Worm (Caenorhabditis elegans) whole organism, early embryonic: ENCODE results near the gene dpl-1.

Experiments
- ama-1 ChIP-seq: fragments of 150-350 bp; optimal IDR thresholded peaks from 2 replicates; lab custom pipeline; 2014
- ceh-36 ChIP-seq: sonication (generic microtip); optimal IDR thresholded peaks from 2 replicates; lab custom pipeline; 2016; ENCODE audit warnings: missing genetic modification characterization, inconsistent platforms, missing compliant biosample characterization
- flt-1 ChIP-seq: fragments of 200-800 bp; sonication (Bioruptor generic); IDR thresholded peaks from 2 replicates; pipeline ENCODE4 v1.3.6; 2022; ENCODE audit warnings: missing genetic modification characterization, missing compliant biosample characterization
- hmbx-1 ChIP-seq: sonication (generic microtip); optimal IDR thresholded peaks from 2 replicates; lab custom pipeline; 2016; ENCODE audit warnings: mild to moderate bottlenecking, missing genetic modification characterization, missing compliant biosample characterization
- hmg-4 ChIP-seq: fragments of 200-800 bp; sonication (Bioruptor generic); optimal IDR thresholded peaks from 2 replicates; lab custom pipeline; 2018; ENCODE audit warnings: mild to moderate bottlenecking, missing genetic modification characterization, missing compliant biosample characterization
- pes-1 ChIP-seq: fragments of 200-800 bp; sonication (Bioruptor generic); IDR thresholded peaks from 2 replicates; pipeline ENCODE4 v1.3.6; 2022; ENCODE audit warnings: missing genetic modification reagents, missing genetic modification characterization, missing compliant biosample characterization
- tra-4 ChIP-seq: sonication (generic microtip); optimal IDR thresholded peaks from 2 replicates; lab custom pipeline; 2017; ENCODE audit warnings: missing genetic modification characterization, missing compliant biosample characterization

- TF ChIP-seq ama-1 (no peak), pes-1 (GFP tag; lab: Robert Waterston, UW) (no peak), tra-4 (tag; lab: Kevin White, UChicago) (no peak), hmg-4 (no peak), hmbx-1 (tag; lab: Kevin White, UChicago) (no peak), ceh-36 (tag; lab: Kevin White, UChicago) (no peak), flt-1 (GFP tag; lab: Robert Waterston, UW) (no peak)
These were observed 44.7 kb upstream of the dpl-1 start for ce11 chrII:9125007-9125406.
